Worm (Caenorhabditis elegans) whole organism, L1 larva: ENCODE data around the gene C17B7.9.

Experiments used
- alr-1 ChIP-seq: fragments of 200-800 bp; sonication (Bioruptor generic); optimal IDR thresholded peaks from 2 replicates; lab custom pipeline; 2018; ENCODE audit warnings: borderline replicate concordance, mild to moderate bottlenecking, missing genetic modification characterization, missing compliant biosample characterization
- ceh-82 ChIP-seq, 3 experiments: fragments of 150-350 bp in 1 of 3; sonication (generic microtip) in 2 of 3; optimal IDR thresholded peaks; 2 replicates each; lab custom pipeline; 2014 to 2017; ENCODE audit warnings: missing biosample characterization in 3 of 3, missing genetic modification characterization in 3 of 3
- ceh-90 ChIP-seq: sonication (generic microtip); optimal IDR thresholded peaks from 2 replicates; lab custom pipeline; 2016; ENCODE audit warnings: missing genetic modification characterization, missing compliant biosample characterization
- dpl-1 ChIP-seq, 3 experiments: fragments of 150-350 bp in 2 of 3; sonication (generic microtip) in 1 of 3; optimal IDR thresholded peaks; 2 replicates each; lab custom pipeline; 2014 to 2017; ENCODE audit warnings: missing biosample characterization in 3 of 3, missing genetic modification characterization in 3 of 3, missing genetic modification reagents in 3 of 3
- dsc-1 ChIP-seq: sonication (generic microtip); optimal IDR thresholded peaks from 2 replicates; lab custom pipeline; 2016; ENCODE audit warnings: mild to moderate bottlenecking, missing genetic modification characterization, missing compliant biosample characterization
- elt-3 ChIP-seq, 6 experiments: fragments of 150-350 bp in 1 of 6; sonication (generic microtip); optimal IDR thresholded peaks; 2 replicates each; lab custom pipeline; 2017 to 2018; ENCODE audit warnings: missing biosample characterization in 6 of 6, missing genetic modification characterization in 6 of 6, inconsistent platforms in 1 of 6
- fkh-10 ChIP-seq: sonication (generic microtip); optimal IDR thresholded peaks from 2 replicates; lab custom pipeline; 2017; ENCODE audit warnings: missing biosample characterization, missing genetic modification reagents, missing genetic modification characterization
- fkh-8 ChIP-seq: sonication (generic microtip); optimal IDR thresholded peaks from 2 replicates; lab custom pipeline; 2016; ENCODE audit warnings: mild to moderate bottlenecking, missing genetic modification characterization, missing compliant biosample characterization
- grh-1 ChIP-seq: fragments of 200-800 bp; sonication (Bioruptor generic); IDR thresholded peaks from 2 replicates; pipeline ENCODE4 v1.3.6; 2022; ENCODE audit warnings: missing genetic modification reagents, missing genetic modification characterization, missing compliant biosample characterization
- hlh-17 ChIP-seq: fragments of 200-800 bp; sonication (Bioruptor generic); optimal IDR thresholded peaks from 2 replicates; lab custom pipeline; 2018; ENCODE audit warnings: missing genetic modification characterization, mild to moderate bottlenecking, missing compliant biosample characterization, moderate library complexity, borderline replicate concordance
- lin-14 ChIP-seq: fragments of 200-800 bp; sonication (Bioruptor generic); optimal IDR thresholded peaks from 2 replicates; lab custom pipeline; 2018; ENCODE audit warnings: mild to moderate bottlenecking, missing genetic modification characterization, moderate library complexity, missing compliant biosample characterization
- lin-35 ChIP-seq, 2 experiments: fragments of 150-350 bp; optimal IDR thresholded peaks; 2 replicates each; lab custom pipeline; 2014; ENCODE audit warnings: missing biosample characterization in 2 of 2, missing genetic modification characterization in 2 of 2, missing genetic modification reagents in 2 of 2
- lir-3 ChIP-seq: sonication (generic microtip); optimal IDR thresholded peaks from 2 replicates; lab custom pipeline; 2016; ENCODE audit warnings: mild to moderate bottlenecking, missing genetic modification characterization, moderate library complexity, missing compliant biosample characterization; ENCODE audit not compliant: poor library complexity
- mep-1 ChIP-seq: fragments of 150-350 bp; optimal IDR thresholded peaks from 2 replicates; lab custom pipeline; 2014; ENCODE audit warnings: missing biosample characterization, missing genetic modification characterization
- nhr-11 ChIP-seq: fragments of 150-350 bp; optimal IDR thresholded peaks from 2 replicates; lab custom pipeline; 2014; ENCODE audit warnings: missing biosample characterization, missing genetic modification characterization
- nhr-12 ChIP-seq: sonication (generic microtip); optimal IDR thresholded peaks from 2 replicates; lab custom pipeline; 2017; ENCODE audit warnings: missing biosample characterization, missing genetic modification characterization
- nhr-19 ChIP-seq: fragments of 200-800 bp; sonication (Bioruptor generic); conservative IDR thresholded peaks from 2 replicates; pipeline ENCODE4 v1.3.6; 2022; ENCODE audit warnings: missing genetic modification characterization, missing compliant biosample characterization
- nhr-20 ChIP-seq: sonication (generic microtip); optimal IDR thresholded peaks from 2 replicates; lab custom pipeline; 2016; ENCODE audit warnings: mild to moderate bottlenecking, missing genetic modification characterization, missing compliant biosample characterization
- nhr-47 ChIP-seq: sonication (generic microtip); optimal IDR thresholded peaks from 2 replicates; lab custom pipeline; 2016; ENCODE audit warnings: mild to moderate bottlenecking, missing genetic modification characterization, moderate library complexity, missing compliant biosample characterization
- nhr-71 ChIP-seq: sonication (generic microtip); optimal IDR thresholded peaks from 2 replicates; lab custom pipeline; 2016; ENCODE audit warnings: mild to moderate bottlenecking, missing genetic modification characterization, moderate library complexity, missing compliant biosample characterization
- nhr-76 ChIP-seq: sonication (generic microtip); optimal IDR thresholded peaks from 2 replicates; lab custom pipeline; 2017; ENCODE audit warnings: missing biosample characterization, missing genetic modification characterization
- nhr-85 ChIP-seq: sonication (generic microtip); peaks from one replicate; lab custom pipeline; 2016; ENCODE audit warnings: missing genetic modification characterization, inconsistent platforms, missing compliant biosample characterization
- nhr-90 ChIP-seq: sonication (generic microtip); optimal IDR thresholded peaks from 2 replicates; lab custom pipeline; 2016; ENCODE audit warnings: mild to moderate bottlenecking, missing genetic modification characterization, missing compliant biosample characterization; ENCODE audit not compliant: poor library complexity
- pax-3 ChIP-seq: fragments of 200-800 bp; sonication (Bioruptor generic); optimal IDR thresholded peaks from 2 replicates; lab custom pipeline; 2018; ENCODE audit warnings: mild to moderate bottlenecking, missing genetic modification characterization, moderate library complexity, missing compliant biosample characterization
- pqm-1 ChIP-seq: sonication (generic microtip); optimal IDR thresholded peaks from 3 replicates; lab custom pipeline; 2017; ENCODE audit warnings: missing biosample characterization, missing genetic modification characterization
- snu-23 ChIP-seq: sonication (generic microtip); optimal IDR thresholded peaks from 2 replicates; lab custom pipeline; 2016; ENCODE audit warnings: missing genetic modification characterization, missing compliant biosample characterization
- tbx-2 ChIP-seq: sonication (generic microtip); optimal IDR thresholded peaks from 2 replicates; lab custom pipeline; 2016; ENCODE audit warnings: missing genetic modification characterization, missing compliant biosample characterization
- tlp-1 ChIP-seq: fragments of 150-350 bp; optimal IDR thresholded peaks from 2 replicates; lab custom pipeline; 2014; ENCODE audit warnings: missing biosample characterization, missing genetic modification characterization
- unc-130 ChIP-seq: fragments of 150-350 bp; optimal IDR thresholded peaks from 2 replicates; lab custom pipeline; 2017; ENCODE audit warnings: missing biosample characterization, missing genetic modification characterization, inconsistent platforms
- unc-86 ChIP-seq: sonication (generic microtip); optimal IDR thresholded peaks from 2 replicates; lab custom pipeline; 2016; ENCODE audit warnings: missing genetic modification characterization, missing compliant biosample characterization
- unc-98 ChIP-seq: fragments of 200-800 bp; sonication (Bioruptor generic); IDR thresholded peaks from 2 replicates; pipeline ENCODE4 v1.3.6; 2022; ENCODE audit warnings: missing genetic modification characterization, missing compliant biosample characterization
- vab-15 ChIP-seq: sonication (generic microtip); optimal IDR thresholded peaks from 2 replicates; lab custom pipeline; 2017; ENCODE audit warnings: missing genotype, mild to moderate bottlenecking, missing genetic modification characterization, missing compliant biosample characterization
- zip-4 ChIP-seq: fragments of 200-800 bp; sonication (Bioruptor generic); optimal IDR thresholded peaks from 2 replicates; lab custom pipeline; 2018; ENCODE audit warnings: mild to moderate bottlenecking, missing genetic modification characterization, moderate library complexity, missing compliant biosample characterization

Gene C17B7.9

DNA sequence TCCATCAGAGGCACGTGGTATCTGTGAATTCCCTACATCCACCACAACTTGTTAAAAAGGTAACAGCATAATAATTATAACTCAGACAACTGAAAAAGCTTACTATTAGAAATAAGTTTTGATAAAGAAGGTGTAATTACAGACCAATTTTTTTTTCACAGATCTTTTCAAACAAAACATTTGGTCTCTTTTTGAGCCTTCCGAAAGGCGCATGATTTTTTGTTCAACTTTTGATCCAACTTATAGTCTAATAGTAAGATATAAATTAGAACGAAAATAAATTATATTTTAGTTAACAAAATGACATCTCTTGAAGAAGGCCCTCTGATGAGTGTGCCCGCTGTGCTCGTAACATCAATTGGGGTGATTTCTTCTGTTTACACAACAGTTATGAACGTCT is 23.8 kb downstream of the C17B7.9 start, which contains the start of gene srbc-3:
TSS of gene srbc-3 (plus strand) at position 301 of the 400 bp plus-strand sequence.
- TF ChIP-seq nhr-90 (tag; lab: Kevin White, UChicago) (no peak), nhr-85 (peak; percentile 2)
- TF ChIP-seq, all 84 proteins: peak for 1

DNA sequence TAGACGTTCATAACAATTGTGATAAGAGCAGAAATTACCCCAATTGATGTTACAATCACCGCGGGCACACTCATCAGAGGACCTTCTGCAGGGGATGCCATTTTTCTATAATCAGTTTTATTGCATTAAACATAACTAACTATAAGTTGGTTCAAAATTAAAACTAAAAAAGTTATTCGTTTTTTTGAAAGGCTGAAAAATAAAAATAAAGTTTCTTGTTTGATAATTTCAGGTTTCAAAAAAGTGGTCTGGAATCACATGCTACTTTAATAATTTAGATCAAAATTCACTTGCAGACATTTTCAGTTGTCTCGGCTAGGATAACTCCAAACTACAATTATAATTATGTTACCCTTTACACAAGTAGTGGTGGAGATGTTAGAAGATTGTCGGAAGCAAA is 30.0 kb downstream of the C17B7.9 start, which contains the start of gene srbc-1:
TSS of gene srbc-1 (minus strand) at position 101 of the 400 bp plus-strand sequence.
- TF ChIP-seq nhr-47 (tag; lab: Kevin White, UChicago) (no peak), nhr-85 (no peak), hlh-17 (GFP tag; lab: Kevin White, UChicago) (no peak)

DNA sequence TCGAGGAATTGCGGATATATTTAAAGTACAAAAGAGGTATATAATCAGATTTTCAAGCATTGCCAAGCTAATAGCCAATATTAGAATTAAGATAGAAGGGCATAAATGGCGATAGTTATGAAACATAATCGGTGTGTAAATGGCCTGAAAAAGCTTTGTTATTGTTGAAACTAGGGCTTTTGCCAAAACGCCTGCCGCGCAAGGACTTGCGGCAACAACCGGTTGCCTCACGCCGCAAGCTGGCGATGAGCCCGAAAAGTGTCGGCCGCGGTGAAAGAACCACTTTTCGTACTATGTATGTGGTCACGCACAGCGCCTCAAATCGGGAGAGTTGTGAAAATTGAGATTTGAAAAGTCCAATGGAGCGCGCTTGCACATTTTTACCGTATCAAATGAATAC is 32.5 kb downstream of the C17B7.9 start:
- TF ChIP-seq dpl-1 (GFP tag; optimal IDR thresholded peaks at IDR 0.05; lab: Kevin White, UChicago) (no peak), pax-3 (tag; lab: Kevin White, UChicago) (no peak)
- TF ChIP-seq, all 84 proteins: peak for 0

DNA sequence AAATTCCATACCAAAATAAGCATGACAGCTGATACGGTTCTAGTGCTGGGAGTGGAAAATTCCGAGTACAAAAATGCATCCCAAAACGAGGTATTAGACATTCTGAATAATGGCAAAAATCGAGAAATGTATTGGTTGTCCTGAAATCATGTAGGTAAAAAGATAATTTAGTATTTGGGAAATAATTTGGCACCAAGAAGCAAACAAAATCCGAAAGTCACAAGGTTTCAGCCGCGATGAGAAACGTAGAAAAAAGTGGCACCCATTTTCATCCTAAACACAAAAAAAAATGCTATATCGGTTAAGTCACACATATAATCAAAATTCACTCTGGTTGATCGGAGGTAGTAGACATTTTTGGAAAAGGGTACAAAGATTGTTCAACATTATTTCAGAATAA is 34.2 kb downstream of the C17B7.9 start, which contains the start of gene srx-122:
TSS of gene srx-122 (minus strand) at position 101 of the 400 bp plus-strand sequence.
- TF ChIP-seq elt-3 (tag; optimal IDR thresholded peaks at IDR 0.05; lab: Kevin White, UChicago) (no peak), nhr-85 (no peak), unc-98 (GFP tag; lab: Robert Waterston, UW) (no peak), pqm-1 (no peak), nhr-11 (no peak), nhr-19 (GFP tag; lab: Robert Waterston, UW) (no peak), lin-14 (no peak), lin-35 (GFP tag; optimal IDR thresholded peaks at IDR 0.05; lab: Kevin White, UChicago) (no peak), hlh-17 (GFP tag; lab: Kevin White, UChicago) (no peak), zip-4 (GFP tag; lab: Kevin White, UChicago) (no peak), nhr-47 (tag; lab: Kevin White, UChicago) (no peak), vab-15 (tag; lab: Kevin White, UChicago) (no peak), nhr-76 (no peak), mep-1 (tag; lab: Kevin White, UChicago) (no peak), tbx-2 (tag; lab: Kevin White, UChicago) (no peak), unc-130 (tag; lab: Kevin White, UChicago) (no peak)

DNA sequence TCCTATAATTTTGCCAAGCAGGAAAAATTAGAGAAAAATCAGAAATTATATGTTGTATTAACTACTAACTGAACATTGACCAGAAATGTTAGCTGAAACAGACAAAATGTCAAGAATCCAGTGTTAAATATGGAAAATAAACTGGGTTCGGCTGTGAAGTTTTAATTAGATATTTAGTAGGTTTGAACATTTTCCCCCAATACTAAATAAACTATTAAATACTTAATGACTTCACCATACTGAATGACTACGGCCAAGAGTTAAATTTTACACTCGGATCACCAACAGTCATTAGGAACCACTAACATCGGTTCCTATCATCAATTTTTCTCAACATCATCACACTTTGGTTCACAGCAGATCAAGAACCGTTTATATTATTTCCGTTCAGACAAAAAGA is 36.6 kb downstream of the C17B7.9 start:
- TF ChIP-seq nhr-71 (tag; lab: Kevin White, UChicago), result no peak
- no peak for TF ChIP-seq mep-1 (tag; lab: Kevin White, UChicago)
- no peak for TF ChIP-seq fkh-10 (GFP tag; lab: Kevin White, UChicago)
- TF ChIP-seq grh-1 (GFP tag; lab: Robert Waterston, UW), result no peak
- no peak for TF ChIP-seq ceh-82 (tag; optimal IDR thresholded peaks at IDR 0.05; lab: Kevin White, UChicago)
- no peak for TF ChIP-seq pax-3 (tag; lab: Kevin White, UChicago)
- no peak for TF ChIP-seq nhr-20 (tag; lab: Kevin White, UChicago)
- TF ChIP-seq nhr-12, result no peak
- TF ChIP-seq unc-86 (tag; lab: Kevin White, UChicago), result no peak
- no peak for TF ChIP-seq dsc-1 (tag; lab: Kevin White, UChicago)
- TF ChIP-seq fkh-8 (tag; lab: Kevin White, UChicago), result no peak
- TF ChIP-seq alr-1 (tag; lab: Kevin White, UChicago), result no peak
- TF ChIP-seq elt-3 (tag; optimal IDR thresholded peaks at IDR 0.05; lab: Kevin White, UChicago), result no peak
- TF ChIP-seq snu-23 (GFP tag; lab: Kevin White, UChicago), result no peak
- no peak for TF ChIP-seq lir-3 (tag; lab: Kevin White, UChicago)
- TF ChIP-seq ceh-90 (tag; lab: Kevin White, UChicago), result no peak
- no peak for TF ChIP-seq tlp-1 (tag; lab: Kevin White, UChicago)
